Fruit fly (Drosophila melanogaster) whole organism: Measurements from ENCODE around the gene wgn.

Experiments used
- Dll ChIP-seq: fragments of >200 bp; optimal IDR thresholded peaks from 2 replicates; lab custom pipeline; 2017
- pan ChIP-seq: fragments of >200 bp; optimal IDR thresholded peaks from 2 replicates; lab custom pipeline; 2017

dm6 chrX:18647961-18648360 lies 13.3 kb upstream of the wgn start, which contains the start of gene Nup35:
- TF ChIP-seq pan, result no peak
- TF ChIP-seq Dll, result no peak
